Worm (Caenorhabditis elegans): ENCODE data around the gene nhr-286.

- TF ChIP-seq ama-1 (optimal IDR thresholded peaks at IDR 0.05) = no peak
- TF ChIP-seq ceh-82 (tag; optimal IDR thresholded peaks at IDR 0.05) = no peak
- TF ChIP-seq pha-4 (tag; optimal IDR thresholded peaks at IDR 0.05) = no peak
- no peak for TF ChIP-seq nfya-1 (tag; optimal IDR thresholded peaks at IDR 0.05; ENCODE audit: insufficient read depth)
- TF ChIP-seq tbx-2 (tag; optimal IDR thresholded peaks at IDR 0.05) = no peak
- no peak for TF ChIP-seq nhr-25 (tag; optimal IDR thresholded peaks at IDR 0.05)
- no peak for TF ChIP-seq unc-62 (GFP tag; optimal IDR thresholded peaks at IDR 0.05)
These were observed 45.4 kb downstream of the nhr-286 start, which contains the start of gene F20A1.2 for ce11 chrV:7046005-7046404.
